Worm (Caenorhabditis elegans) whole organism, L4 larva: Measurements from ENCODE around the gene Y69E1A.5.

Experiments
- mep-1 ChIP-seq: fragments of 150-350 bp; sonication (generic microtip); optimal IDR thresholded peaks from 3 replicates; lab custom pipeline; 2014; ENCODE audit warnings: missing biosample characterization, missing genetic modification characterization
- skn-1 ChIP-seq: fragments of 150-350 bp; optimal IDR thresholded peaks from 2 replicates; lab custom pipeline; 2014; ENCODE audit warnings: missing biosample characterization, missing genetic modification characterization

ce11 chrIV:11001614-11002013 is 44.2 kb upstream of the Y69E1A.5 start, which contains the start of gene F13H10.9:
- no peak for TF ChIP-seq mep-1 (tag; lab: Kevin White, UChicago)
- TF ChIP-seq skn-1, result no peak
